Fruit fly (Drosophila melanogaster): ENCODE results near the gene CG5114.

dm6 chr3L:14969171-14969570, 13.5 kb upstream of the CG5114 start, which contains the start of gene Tom:
- TF ChIP-seq Dll (optimal IDR thresholded peaks at IDR 0.05) = no peak
- TF ChIP-seq usp (GFP tag; optimal IDR thresholded peaks at IDR 0.05) = no peak
- no peak for TF ChIP-seq CG8478 (optimal IDR thresholded peaks at IDR 0.05)
- no peak for TF ChIP-seq psq (optimal IDR thresholded peaks at IDR 0.05)
